Worm (Caenorhabditis elegans): Measurements from ENCODE around the gene gpr-1.

ce11 chrIII:8620259-8620658 lies 8.5 kb upstream of the gpr-1 start:
- TF ChIP-seq sea-1 (GFP tag; conservative IDR thresholded peaks at IDR 0.05), result no peak
- TF ChIP-seq hmbx-1 (tag; optimal IDR thresholded peaks at IDR 0.05), result no peak
- no peak for TF ChIP-seq ama-1 (optimal IDR thresholded peaks at IDR 0.05)
- TF ChIP-seq aly-1 (tag; optimal IDR thresholded peaks at IDR 0.05), result no peak
- no peak for TF ChIP-seq flt-1 (GFP tag; IDR thresholded peaks at IDR 0.05)
- no peak for TF ChIP-seq pes-1 (GFP tag; IDR thresholded peaks at IDR 0.05)
- TF ChIP-seq hmg-4 (GFP tag; optimal IDR thresholded peaks at IDR 0.05), result no peak
- no peak for TF ChIP-seq tbx-11 (GFP tag; IDR thresholded peaks at IDR 0.05)
- no peak for TF ChIP-seq tra-4 (tag; optimal IDR thresholded peaks at IDR 0.05)
- no peak for TF ChIP-seq scrt-1 (GFP tag; IDR thresholded peaks at IDR 0.05)
- no peak for TF ChIP-seq ets-7 (tag; optimal IDR thresholded peaks at IDR 0.05)
- no peak for TF ChIP-seq tbx-37 (GFP tag; conservative IDR thresholded peaks at IDR 0.05)
- TF ChIP-seq F13C5.2 (tag; optimal IDR thresholded peaks at IDR 0.05), result no peak
- TF ChIP-seq B0310.2 (tag; optimal IDR thresholded peaks at IDR 0.05), result no peak
